Worm (Caenorhabditis elegans) whole organism, early embryonic: ENCODE results near the gene zmp-2.
"Not testable (repeated sequence)": the region's sequence is repeated elsewhere in the genome, so short reads cannot be mapped to it uniquely, and the experiment has no call there.

Experiments
- B0310.2 ChIP-seq: sonication (generic microtip); optimal IDR thresholded peaks from 2 replicates; lab custom pipeline; 2016; ENCODE audit warnings: mild to moderate bottlenecking, missing genetic modification characterization, missing compliant biosample characterization
- F13C5.2 ChIP-seq: sonication (generic microtip); optimal IDR thresholded peaks from 2 replicates; lab custom pipeline; 2017; ENCODE audit warnings: mild to moderate bottlenecking, missing genetic modification characterization, inconsistent platforms, missing compliant biosample characterization
- aly-1 ChIP-seq: sonication (generic microtip); optimal IDR thresholded peaks from 2 replicates; lab custom pipeline; 2016; ENCODE audit warnings: missing genetic modification characterization, missing compliant biosample characterization
- ama-1 ChIP-seq: fragments of 150-350 bp; optimal IDR thresholded peaks from 2 replicates; lab custom pipeline; 2014
- ceh-13 ChIP-seq: fragments of 200-800 bp; sonication (Bioruptor generic); optimal IDR thresholded peaks from 2 replicates; lab custom pipeline; 2018; ENCODE audit warnings: mild to moderate bottlenecking, missing genetic modification characterization, missing compliant biosample characterization
- ceh-36 ChIP-seq: sonication (generic microtip); optimal IDR thresholded peaks from 2 replicates; lab custom pipeline; 2016; ENCODE audit warnings: missing genetic modification characterization, inconsistent platforms, missing compliant biosample characterization
- ets-7 ChIP-seq: sonication (generic microtip); optimal IDR thresholded peaks from 2 replicates; lab custom pipeline; 2016; ENCODE audit warnings: missing genotype, missing genetic modification characterization, missing compliant biosample characterization
- flt-1 ChIP-seq: fragments of 200-800 bp; sonication (Bioruptor generic); IDR thresholded peaks from 2 replicates; pipeline ENCODE4 v1.3.6; 2022; ENCODE audit warnings: missing genetic modification characterization, missing compliant biosample characterization
- hmbx-1 ChIP-seq: sonication (generic microtip); optimal IDR thresholded peaks from 2 replicates; lab custom pipeline; 2016; ENCODE audit warnings: mild to moderate bottlenecking, missing genetic modification characterization, missing compliant biosample characterization
- hmg-4 ChIP-seq: fragments of 200-800 bp; sonication (Bioruptor generic); optimal IDR thresholded peaks from 2 replicates; lab custom pipeline; 2018; ENCODE audit warnings: mild to moderate bottlenecking, missing genetic modification characterization, missing compliant biosample characterization
- hnd-1 ChIP-seq: sonication (generic microtip); optimal IDR thresholded peaks from 2 replicates; lab custom pipeline; 2016; ENCODE audit warnings: missing genetic modification characterization, missing compliant biosample characterization
- pes-1 ChIP-seq: fragments of 200-800 bp; sonication (Bioruptor generic); IDR thresholded peaks from 2 replicates; pipeline ENCODE4 v1.3.6; 2022; ENCODE audit warnings: missing genetic modification reagents, missing genetic modification characterization, missing compliant biosample characterization
- scrt-1 ChIP-seq: fragments of 200-800 bp; sonication (Bioruptor generic); IDR thresholded peaks from 2 replicates; pipeline ENCODE4 v1.3.6; 2022; ENCODE audit warnings: missing genetic modification characterization, missing compliant biosample characterization
- sea-1 ChIP-seq: fragments of 200-800 bp; sonication (Bioruptor generic); conservative IDR thresholded peaks from 2 replicates; pipeline ENCODE4 v1.3.6; 2022; ENCODE audit warnings: missing genetic modification characterization, missing compliant biosample characterization
- tbx-11 ChIP-seq: fragments of 200-800 bp; sonication (Bioruptor generic); IDR thresholded peaks from 2 replicates; pipeline ENCODE4 v1.3.6; 2022; ENCODE audit warnings: missing genetic modification characterization, missing compliant biosample characterization
- tbx-37 ChIP-seq: fragments of 200-800 bp; sonication (Bioruptor generic); conservative IDR thresholded peaks from 2 replicates; pipeline ENCODE4 v1.3.6; 2022; ENCODE audit warnings: missing genetic modification reagents, missing genetic modification characterization, missing compliant biosample characterization
- tra-4 ChIP-seq: sonication (generic microtip); optimal IDR thresholded peaks from 2 replicates; lab custom pipeline; 2017; ENCODE audit warnings: missing genetic modification characterization, missing compliant biosample characterization

The zmp-2 gene

DNA sequence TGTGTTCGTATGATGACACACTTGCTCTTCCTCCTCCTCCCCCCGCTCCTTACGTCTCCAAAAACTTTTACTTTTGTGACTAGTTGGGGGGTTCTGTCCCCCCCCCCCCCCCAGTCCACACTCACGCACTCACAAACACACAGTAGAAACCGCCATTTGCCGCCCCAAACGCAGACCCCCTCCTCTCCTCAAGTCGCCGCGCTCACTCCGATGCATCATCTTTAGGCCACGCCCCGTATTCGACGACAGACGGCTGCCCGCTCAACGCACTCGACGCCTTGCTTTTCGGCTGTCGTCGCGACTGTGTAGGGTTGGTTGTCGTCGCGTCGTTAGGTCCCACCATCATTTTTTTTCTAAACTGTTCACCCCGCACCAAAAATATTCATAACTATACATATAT lies at the start of gene zmp-2:
Gene zmp-2 (plus strand): TSS at position 247 of the 400 bp plus-strand sequence.
- no peak for TF ChIP-seq sea-1 (GFP tag; lab: Robert Waterston, UW)

DNA sequence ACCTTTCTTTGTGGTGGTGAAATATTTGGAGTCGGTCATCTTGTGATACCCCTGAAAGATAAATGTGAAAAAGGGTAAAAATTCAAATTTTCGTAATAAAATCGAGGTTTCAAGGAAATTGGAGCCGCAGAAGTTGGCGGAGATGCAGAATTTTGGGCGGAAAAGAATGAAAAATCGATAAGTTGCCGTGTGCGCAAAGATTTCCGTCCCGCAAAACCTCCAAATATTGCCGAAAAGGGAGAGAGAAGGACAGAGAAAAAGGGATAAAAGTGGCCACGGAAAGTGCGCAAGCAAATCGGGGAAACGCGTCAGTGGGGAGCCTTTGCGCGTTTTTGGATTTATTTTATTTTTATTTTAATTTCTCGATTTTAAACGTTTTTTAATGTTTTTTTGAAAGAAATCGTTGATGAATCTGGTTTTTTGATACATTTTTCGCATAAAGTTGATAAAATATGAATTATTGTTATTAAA lies 39.2 kb upstream of the zmp-2 start, which contains the start of gene apb-1:
Gene apb-1 (minus strand): TSS at position 51 of the 471 bp plus-strand sequence.
- TF ChIP-seq pes-1 (peak; percentile 74), B0310.2 (tag; lab: Kevin White, UChicago) (no peak), ceh-13 (no peak), aly-1 (tag; lab: Kevin White, UChicago) (no peak), ama-1 (lab: Kevin White, UChicago) (no peak), scrt-1 (GFP tag; lab: Robert Waterston, UW) (0 out of 2 replicates have a peak, but pooled peaks have one; percentile 50), flt-1 (GFP tag; lab: Robert Waterston, UW) (peak; percentile 68), ceh-36 (tag; lab: Kevin White, UChicago) (peak; percentile 42), hnd-1 (no peak), F13C5.2 (tag; lab: Kevin White, UChicago) (peak; percentile 88), hmbx-1 (no peak), tbx-37 (GFP tag; lab: Robert Waterston, UW) (0 out of 2 replicates have a peak, but pooled peaks have one; percentile 38), hmg-4 (peak; percentile 75), ets-7 (tag; lab: Kevin White, UChicago) (no peak), tbx-11 (GFP tag; lab: Robert Waterston, UW) (peak; percentile 65; the same call in 1 of the 2 replicates), sea-1 (GFP tag; lab: Robert Waterston, UW) (0 out of 2 replicates have a peak, but pooled peaks have one; percentile 11), tra-4 (tag; lab: Kevin White, UChicago) (no peak)

- no peak for TF ChIP-seq hmg-4
- TF ChIP-seq hmbx-1 = no peak
- TF ChIP-seq aly-1 (tag; lab: Kevin White, UChicago) = no peak
- no peak for TF ChIP-seq ets-7 (tag; lab: Kevin White, UChicago)
- no peak for TF ChIP-seq hnd-1
- no peak for TF ChIP-seq ama-1 (lab: Kevin White, UChicago)
Observed at ce11 chrIII:2597753-2598152, 38.4 kb upstream of the zmp-2 start, which contains the start of gene mdt-19. mdt-19 (plus strand) TSS chrIII:2598053.

ce11 chrIII:2598491-2599065 lies 37.6 kb upstream of the zmp-2 start:
- no peak for TF ChIP-seq pes-1
- no peak for TF ChIP-seq aly-1 (tag; lab: Kevin White, UChicago)
- TF ChIP-seq tbx-11 (GFP tag; lab: Robert Waterston, UW) = no peak
- TF ChIP-seq hmg-4 = no peak
- TF ChIP-seq F13C5.2 (tag; lab: Kevin White, UChicago) = no peak
- TF ChIP-seq flt-1 (GFP tag; lab: Robert Waterston, UW) = no peak
- no peak for TF ChIP-seq scrt-1 (GFP tag; lab: Robert Waterston, UW)
- no peak for TF ChIP-seq hnd-1
- no peak for TF ChIP-seq tra-4 (tag; lab: Kevin White, UChicago)
- no peak for TF ChIP-seq ets-7 (tag; lab: Kevin White, UChicago)
- no peak for TF ChIP-seq sea-1 (GFP tag; lab: Robert Waterston, UW)
- no peak for TF ChIP-seq B0310.2 (tag; lab: Kevin White, UChicago)
- no peak for TF ChIP-seq ceh-36 (tag; lab: Kevin White, UChicago)
- TF ChIP-seq tbx-37 (GFP tag; lab: Robert Waterston, UW) = no peak
- TF ChIP-seq ama-1 (lab: Kevin White, UChicago) = no peak

DNA sequence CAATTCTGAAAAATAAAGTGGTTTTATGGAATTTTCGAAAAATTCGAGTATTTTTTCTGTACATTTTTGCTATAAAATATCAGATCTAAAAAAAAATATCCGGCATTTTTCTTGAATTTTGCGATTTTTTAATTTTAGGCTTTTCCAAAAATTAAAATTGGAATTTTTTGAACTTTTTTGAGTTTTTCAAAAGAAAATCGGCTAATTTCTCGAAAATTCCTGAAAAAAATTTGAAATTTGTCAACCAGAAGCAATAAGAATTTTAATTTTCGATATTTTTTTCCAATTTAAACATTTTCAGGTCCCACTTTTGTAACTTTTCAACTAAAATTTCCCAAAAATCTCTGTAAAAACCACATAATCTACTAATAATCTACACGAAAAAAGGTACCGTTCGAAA lies 32.5 kb upstream of the zmp-2 start, which contains the start of gene Y71H2B.11:
Gene Y71H2B.11 (plus strand): TSS at position 301 of the 400 bp plus-strand sequence.
- no peak for TF ChIP-seq B0310.2 (tag; lab: Kevin White, UChicago)
- TF ChIP-seq hnd-1 = no peak
- no peak for TF ChIP-seq hmg-4
- TF ChIP-seq ets-7 (tag; lab: Kevin White, UChicago) = no peak
- TF ChIP-seq ama-1 (lab: Kevin White, UChicago) = no peak

DNA sequence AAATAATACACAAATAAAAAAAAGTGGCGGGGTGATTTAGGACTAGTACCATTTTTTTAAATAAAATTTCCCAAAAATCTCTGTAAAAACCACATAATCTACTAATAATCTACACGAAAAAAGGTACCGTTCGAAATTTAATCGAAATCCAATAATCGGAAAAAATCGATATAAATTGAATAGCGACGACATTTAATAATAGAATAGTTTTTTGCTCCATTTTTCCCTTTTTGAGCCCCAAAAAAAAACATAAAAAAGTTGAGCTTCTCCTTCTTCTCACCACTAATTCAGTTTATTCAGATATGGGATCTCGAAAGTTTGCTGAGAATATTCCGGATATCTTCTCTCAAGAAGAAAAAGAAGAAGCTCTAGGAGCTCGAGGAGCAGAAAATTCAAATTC lies 28.5 kb upstream of the zmp-2 start, which contains the start of gene Y71H2B.5:
Gene Y71H2B.5 (plus strand): TSS at position 301 of the 400 bp plus-strand sequence.
- TF ChIP-seq scrt-1 (GFP tag; lab: Robert Waterston, UW); tbx-37 (GFP tag; lab: Robert Waterston, UW); B0310.2 (tag; lab: Kevin White, UChicago): not testable (repeated sequence)

DNA sequence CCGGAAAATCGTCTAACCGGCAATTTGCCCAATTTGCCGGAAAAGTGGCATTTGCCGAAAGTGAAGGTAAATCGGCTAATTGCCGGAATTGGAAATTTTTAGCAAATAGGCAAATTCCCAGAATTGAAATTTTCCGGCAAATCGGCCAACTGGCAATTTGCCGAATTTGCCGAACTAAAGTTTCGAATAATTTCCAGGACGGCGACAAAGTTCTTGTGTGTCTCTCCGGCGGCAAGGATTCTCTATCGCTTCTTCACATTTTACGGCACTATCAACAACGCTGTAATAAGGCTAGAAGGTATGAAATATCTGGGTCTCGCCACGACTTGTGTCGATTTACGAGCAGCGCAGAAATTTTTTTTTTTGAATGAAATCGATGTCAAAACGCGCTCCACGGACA lies 20.0 kb upstream of the zmp-2 start:
- TF ChIP-seq scrt-1 (GFP tag; lab: Robert Waterston, UW) = no peak
- no peak for TF ChIP-seq tbx-37 (GFP tag; lab: Robert Waterston, UW)
- no peak for TF ChIP-seq ets-7 (tag; lab: Kevin White, UChicago)
- TF ChIP-seq aly-1 (tag; lab: Kevin White, UChicago) = no peak
- TF ChIP-seq hmbx-1 = no peak

DNA sequence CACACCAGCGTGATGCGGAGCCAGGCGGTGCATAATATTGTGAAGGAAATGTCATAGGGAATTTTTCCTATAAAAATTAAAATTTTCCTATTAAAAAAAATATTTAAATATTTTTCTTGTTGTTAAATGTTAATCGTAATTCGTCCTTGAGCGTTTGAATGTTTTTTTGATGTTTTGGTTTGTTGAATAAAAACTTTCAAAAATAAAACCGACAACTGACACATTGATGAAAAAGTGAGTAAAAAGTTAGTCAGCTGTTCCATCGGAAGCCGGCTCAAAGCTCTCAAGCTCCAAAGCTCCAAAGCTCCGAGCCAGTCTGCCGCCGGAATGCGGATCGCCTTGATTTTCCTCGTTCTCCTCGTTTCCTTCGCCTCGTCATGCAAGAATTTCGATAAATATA lies 17.5 kb upstream of the zmp-2 start, which contains the start of gene Y71H2B.4:
Gene Y71H2B.4 (plus strand): TSS at position 301 of the 400 bp plus-strand sequence.
- no peak for TF ChIP-seq pes-1
- TF ChIP-seq flt-1 (GFP tag; lab: Robert Waterston, UW) = no peak
- TF ChIP-seq tra-4 (tag; lab: Kevin White, UChicago) = no peak
- no peak for TF ChIP-seq hnd-1
